Worm (Caenorhabditis elegans) whole organism, L4/young adult: ENCODE measurements around the gene T13G4.1.

Experiments used
- W03F9.2 ChIP-seq: fragments of 150-350 bp; optimal IDR thresholded peaks from 2 replicates; lab custom pipeline; 2014; ENCODE audit warnings: missing biosample characterization, missing genetic modification characterization
- dao-5 ChIP-seq: sonication (generic microtip); optimal IDR thresholded peaks from 2 replicates; lab custom pipeline; 2016; ENCODE audit warnings: missing genotype, missing genetic modification characterization, moderate library complexity, missing compliant biosample characterization
- him-1 ChIP-seq: sonication (generic microtip); optimal IDR thresholded peaks from 2 replicates; lab custom pipeline; 2016; ENCODE audit warnings: missing genotype, missing genetic modification reagents, missing genetic modification characterization, missing compliant biosample characterization

DNA sequence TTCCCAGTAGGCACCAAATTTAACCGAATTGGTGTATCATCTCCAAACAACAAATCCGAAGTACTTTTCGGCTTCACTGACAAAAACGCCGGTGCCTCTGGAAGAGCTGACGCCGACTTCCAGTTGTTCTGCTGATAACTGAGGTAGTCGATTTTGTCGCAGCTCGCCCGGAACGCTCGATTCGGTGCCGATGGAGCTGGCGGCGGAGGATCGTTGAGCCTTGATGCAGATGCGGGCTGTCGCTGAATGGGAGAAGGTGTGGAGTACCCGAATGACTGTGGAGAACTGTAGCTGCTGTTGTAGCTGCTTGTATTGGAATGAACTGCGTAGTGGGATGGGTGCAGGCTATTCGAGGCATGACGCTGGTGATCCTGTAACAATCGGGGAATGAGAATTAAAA lies 20.2 kb downstream of the T13G4.1 start:
- no peak for TF ChIP-seq dao-5 (tag; lab: Kevin White, UChicago)
- no peak for TF ChIP-seq W03F9.2
- no peak for TF ChIP-seq him-1
